In the genomic region with DNA sequence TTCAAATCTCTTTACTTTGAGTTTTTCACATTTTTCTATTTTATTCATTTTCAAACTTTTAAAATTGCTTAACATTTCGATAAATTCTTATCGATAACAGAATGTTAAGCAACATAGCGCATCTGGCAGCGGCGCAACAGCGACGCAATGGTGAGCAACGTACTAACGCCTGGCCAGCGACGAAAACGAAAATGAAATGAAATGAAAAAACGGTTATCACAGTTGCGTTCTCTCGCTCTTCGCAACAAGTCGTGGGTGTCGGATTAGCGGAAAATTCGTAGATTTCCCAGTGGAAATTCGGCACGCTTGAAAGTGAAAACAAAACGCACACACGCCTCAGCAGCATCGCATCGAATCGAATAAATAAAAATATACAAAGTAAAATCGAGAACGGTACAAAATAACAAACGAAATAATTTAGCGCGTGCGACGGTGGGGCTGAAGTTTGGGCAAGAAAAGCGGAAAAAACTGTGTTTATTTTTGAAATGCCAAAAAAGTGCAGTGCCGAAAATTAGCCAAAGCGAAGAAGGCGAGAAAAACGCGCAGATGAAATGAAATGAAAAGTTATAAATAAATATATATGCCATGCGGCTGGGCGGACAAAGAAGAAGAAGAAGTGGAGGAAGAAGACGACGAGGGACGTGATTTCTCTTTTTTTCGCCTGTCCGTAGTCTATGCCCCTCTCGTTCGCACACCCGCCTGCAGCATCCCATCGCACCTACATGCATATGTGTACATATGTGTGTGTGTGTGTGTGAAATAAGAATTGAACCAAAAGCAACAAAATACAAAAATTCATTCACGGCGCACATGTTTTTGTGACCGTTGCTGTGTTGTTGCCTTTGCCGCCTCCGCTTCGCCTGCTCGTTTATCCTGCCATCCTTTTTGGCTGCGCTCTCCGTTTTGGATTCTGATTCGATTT, we compare ENCODE assay signal across 1 fruit fly cellular context.
TF ChIP-seq lines count a peak whose summit lies in the region.

No protein-coding gene starts in this region.

TF ChIP-seq in whole organism, embryonic, 481 proteins besides CTCF, POLR2A, EP300 and RAD21 (continued from another document and continues in another):
- no peak for TF ChIP-seq pan (optimal IDR thresholded peaks at IDR 0.05; lab: Kevin White, UChicago)
- TF ChIP-seq pan (GFP tag; optimal IDR thresholded peaks at IDR 0.05 in 1 of 2, IDR thresholded peaks at IDR 0.05 in 1 of 2) = peak in 1 of 2 experiments; percentile 42
- TF ChIP-seq da (GFP tag; optimal IDR thresholded peaks at IDR 0.05; lab: Kevin White, UChicago) = no peak
- no peak for TF ChIP-seq wek (GFP tag; optimal IDR thresholded peaks at IDR 0.05; lab: Kevin White, UChicago)
- no peak for TF ChIP-seq H2.0 (GFP tag; IDR thresholded peaks at IDR 0.05; lab: Robert Waterston, UW)
- no peak for TF ChIP-seq CG6654 (GFP tag; optimal IDR thresholded peaks at IDR 0.05; lab: Kevin White, UChicago)
- no peak for TF ChIP-seq Ravus (GFP tag; IDR thresholded peaks at IDR 0.05; lab: Robert Waterston, UW)
- TF ChIP-seq CG6272 (GFP tag; IDR thresholded peaks at IDR 0.05; lab: Robert Waterston, UW) = no peak
- TF ChIP-seq fru (optimal IDR thresholded peaks at IDR 0.05; lab: Kevin White, UChicago) = no peak
- no peak for TF ChIP-seq fd96Cb (tag; optimal IDR thresholded peaks at IDR 0.05; lab: Kevin White, UChicago)
- TF ChIP-seq Mad (GFP tag; optimal IDR thresholded peaks at IDR 0.05; lab: Kevin White, UChicago) = no peak
- TF ChIP-seq hb (GFP tag; IDR thresholded peaks at IDR 0.05; lab: Robert Waterston, UW; ENCODE audit: partially characterized antibody) = no peak
- no peak for TF ChIP-seq hth (optimal IDR thresholded peaks at IDR 0.05; lab: Kevin White, UChicago)
- no peak for TF ChIP-seq H15 (GFP tag; IDR thresholded peaks at IDR 0.05; lab: Robert Waterston, UW)
- TF ChIP-seq Jarid2 (GFP tag; optimal IDR thresholded peaks at IDR 0.05; lab: Kevin White, UChicago) = peak; percentile 97
- TF ChIP-seq zen2 (GFP tag; IDR thresholded peaks at IDR 0.05; lab: Robert Waterston, UW; ENCODE audit: partially characterized antibody) = no peak; the same call in 2 of the 3 replicates
- peak; percentile 5 for TF ChIP-seq CG13624 (GFP tag; optimal IDR thresholded peaks at IDR 0.05; lab: Kevin White, UChicago)
- no peak for TF ChIP-seq en (GFP tag; optimal IDR thresholded peaks at IDR 0.05; lab: Kevin White, UChicago)
- no peak for TF ChIP-seq tx (GFP tag; optimal IDR thresholded peaks at IDR 0.05; lab: Kevin White, UChicago)
- no peak for TF ChIP-seq org-1 (GFP tag; optimal IDR thresholded peaks at IDR 0.05; lab: Kevin White, UChicago)
- no peak for TF ChIP-seq dmrt11E (tag; optimal IDR thresholded peaks at IDR 0.05; lab: Kevin White, UChicago)
- TF ChIP-seq CG8281 (tag; optimal IDR thresholded peaks at IDR 0.05; lab: Kevin White, UChicago) = no peak
- peak; percentile 29 for TF ChIP-seq ash1 (GFP tag; optimal IDR thresholded peaks at IDR 0.05; lab: Kevin White, UChicago)
- TF ChIP-seq peb (GFP tag; IDR thresholded peaks at IDR 0.05; lab: Robert Waterston, UW) = no peak; the same call in 1 of the 2 replicates
- no peak for TF ChIP-seq CG10274 (GFP tag; optimal IDR thresholded peaks at IDR 0.05; lab: Kevin White, UChicago)
- TF ChIP-seq Hmr (GFP tag; optimal IDR thresholded peaks at IDR 0.05; lab: Kevin White, UChicago) = no peak
- TF ChIP-seq Bteb2 (GFP tag; optimal IDR thresholded peaks at IDR 0.05; lab: Kevin White, UChicago) = no peak
- TF ChIP-seq Max (GFP tag; optimal IDR thresholded peaks at IDR 0.05; lab: Kevin White, UChicago) = no peak
- TF ChIP-seq CG43689 (GFP tag; IDR thresholded peaks at IDR 0.05; lab: Robert Waterston, UW) = no peak
- TF ChIP-seq NfI (GFP tag; optimal IDR thresholded peaks at IDR 0.05; lab: Kevin White, UChicago) = peak; percentile 23
- TF ChIP-seq fu2 (GFP tag; optimal IDR thresholded peaks at IDR 0.05; lab: Kevin White, UChicago) = no peak
- TF ChIP-seq CG3407 (GFP tag; optimal IDR thresholded peaks at IDR 0.05; lab: Kevin White, UChicago) = peak; percentile 27
- no peak for TF ChIP-seq CG11085 (GFP tag; IDR thresholded peaks at IDR 0.05; lab: Robert Waterston, UW)
- TF ChIP-seq ssp (GFP tag; IDR thresholded peaks at IDR 0.05; lab: Robert Waterston, UW) = no peak
- no peak for TF ChIP-seq tin (GFP tag; optimal IDR thresholded peaks at IDR 0.05; lab: Kevin White, UChicago)
- no peak for TF ChIP-seq pb (GFP tag; optimal IDR thresholded peaks at IDR 0.05; lab: Kevin White, UChicago)
- TF ChIP-seq disco-r (GFP tag; optimal IDR thresholded peaks at IDR 0.05; lab: Kevin White, UChicago) = no peak
- no peak for TF ChIP-seq CG17802 (tag; optimal IDR thresholded peaks at IDR 0.05; lab: Kevin White, UChicago)
- no peak for TF ChIP-seq Abd-B (GFP tag; optimal IDR thresholded peaks at IDR 0.05; lab: Kevin White, UChicago)
- no peak for TF ChIP-seq bcd (GFP tag; optimal IDR thresholded peaks at IDR 0.05; lab: Kevin White, UChicago)
- no peak for TF ChIP-seq esg (GFP tag; conservative IDR thresholded peaks at IDR 0.05; lab: Robert Waterston, UW)
- peak; percentile 76 for TF ChIP-seq Elba2 (GFP tag; optimal IDR thresholded peaks at IDR 0.05; lab: Kevin White, UChicago)
- TF ChIP-seq Atf6 (GFP tag; IDR thresholded peaks at IDR 0.05; lab: Robert Waterston, UW) = peak; percentile 41; the same call in 1 of the 2 replicates
- TF ChIP-seq dan (GFP tag; IDR thresholded peaks at IDR 0.05; lab: Robert Waterston, UW) = no peak
- peak; percentile 45 for TF ChIP-seq Asciz (GFP tag; optimal IDR thresholded peaks at IDR 0.05; lab: Kevin White, UChicago)
- TF ChIP-seq CG34422 (GFP tag; IDR thresholded peaks at IDR 0.05; lab: Robert Waterston, UW) = peak; percentile 61; the same call in 1 of the 3 replicates
- no peak for TF ChIP-seq CG30403 (GFP tag; optimal IDR thresholded peaks at IDR 0.05; lab: Kevin White, UChicago)
- TF ChIP-seq CG13775 (GFP tag; optimal IDR thresholded peaks at IDR 0.05; lab: Kevin White, UChicago) = no peak
- TF ChIP-seq psq (GFP tag; optimal IDR thresholded peaks at IDR 0.05; lab: Kevin White, UChicago) = peak; percentile 100
- no peak for TF ChIP-seq so (GFP tag; IDR thresholded peaks at IDR 0.05; lab: Robert Waterston, UW)
- TF ChIP-seq tap (tag; optimal IDR thresholded peaks at IDR 0.05; lab: Kevin White, UChicago) = peak; percentile 17
- no peak for TF ChIP-seq CG13296 (GFP tag; optimal IDR thresholded peaks at IDR 0.05; lab: Kevin White, UChicago)
- no peak for TF ChIP-seq unc-4 (GFP tag; IDR thresholded peaks at IDR 0.05; lab: Robert Waterston, UW; ENCODE audit: partially characterized antibody)
- TF ChIP-seq phol (tag; optimal IDR thresholded peaks at IDR 0.05; lab: Kevin White, UChicago) = no peak
- TF ChIP-seq CG17612 (GFP tag; IDR thresholded peaks at IDR 0.05; lab: Robert Waterston, UW) = no peak
- no peak for TF ChIP-seq CG9876 (GFP tag; optimal IDR thresholded peaks at IDR 0.05; lab: Kevin White, UChicago)
- TF ChIP-seq Ada2b (GFP tag; IDR thresholded peaks at IDR 0.05; lab: Robert Waterston, UW) = no peak
- peak; percentile 47 for TF ChIP-seq Nf-YB (GFP tag; optimal IDR thresholded peaks at IDR 0.05; lab: Kevin White, UChicago)
- TF ChIP-seq CG8388 (GFP tag; optimal IDR thresholded peaks at IDR 0.05; lab: Kevin White, UChicago) = peak; percentile 8
- no peak for TF ChIP-seq Aef1 (GFP tag; IDR thresholded peaks at IDR 0.05; lab: Robert Waterston, UW)
- no peak for TF ChIP-seq bab2 (GFP tag; optimal IDR thresholded peaks at IDR 0.05; lab: Kevin White, UChicago)
- TF ChIP-seq Poxn (GFP tag; IDR thresholded peaks at IDR 0.05; lab: Robert Waterston, UW) = no peak
- no peak for TF ChIP-seq C15 (GFP tag; IDR thresholded peaks at IDR 0.05; lab: Robert Waterston, UW)
- peak; percentile 50 for TF ChIP-seq abd-A (tag; optimal IDR thresholded peaks at IDR 0.05; lab: Kevin White, UChicago)
- no peak for TF ChIP-seq repo (GFP tag; optimal IDR thresholded peaks at IDR 0.05; lab: Kevin White, UChicago)
- TF ChIP-seq wor (GFP tag; IDR thresholded peaks at IDR 0.05; lab: Robert Waterston, UW) = no peak
- 0 out of 3 replicates have a peak, but pooled peaks have one; percentile 28 for TF ChIP-seq ken (GFP tag; IDR thresholded peaks at IDR 0.05; lab: Robert Waterston, UW)
- peak; percentile 20 for TF ChIP-seq kni (GFP tag; optimal IDR thresholded peaks at IDR 0.05; lab: Kevin White, UChicago)
- TF ChIP-seq CG8089 (GFP tag; optimal IDR thresholded peaks at IDR 0.05; lab: Kevin White, UChicago) = peak; percentile 1
- TF ChIP-seq jumu (GFP tag; optimal IDR thresholded peaks at IDR 0.05; lab: Kevin White, UChicago) = no peak
- TF ChIP-seq CG8765 (GFP tag; IDR thresholded peaks at IDR 0.05; lab: Robert Waterston, UW) = 0 out of 2 replicates have a peak, but pooled peaks have one; percentile 53
- TF ChIP-seq CG9797 (GFP tag; optimal IDR thresholded peaks at IDR 0.05; lab: Kevin White, UChicago) = peak; percentile 57
- peak; percentile 52 for TF ChIP-seq Scr (GFP tag; IDR thresholded peaks at IDR 0.05; lab: Robert Waterston, UW; ENCODE audit: partially characterized antibody)
- no peak for TF ChIP-seq ab (GFP tag; optimal IDR thresholded peaks at IDR 0.05; lab: Kevin White, UChicago)
- no peak for TF ChIP-seq Fer2 (tag; optimal IDR thresholded peaks at IDR 0.05; lab: Kevin White, UChicago)
- TF ChIP-seq run (tag; optimal IDR thresholded peaks at IDR 0.05; lab: Kevin White, UChicago) = no peak
- peak; percentile 5 for TF ChIP-seq CG10543 (GFP tag; optimal IDR thresholded peaks at IDR 0.05; lab: Kevin White, UChicago)
- no peak for TF ChIP-seq CG1529 (GFP tag; optimal IDR thresholded peaks at IDR 0.05; lab: Kevin White, UChicago)
- peak; percentile 34 for TF ChIP-seq NC2β (GFP tag; optimal IDR thresholded peaks at IDR 0.05; lab: Kevin White, UChicago)
- no peak for TF ChIP-seq CG12942 (GFP tag; optimal IDR thresholded peaks at IDR 0.05; lab: Kevin White, UChicago)
- TF ChIP-seq CG9932 (GFP tag; IDR thresholded peaks at IDR 0.05; lab: Robert Waterston, UW) = peak; percentile 13; the same call in 1 of the 2 replicates
- peak; percentile 61 for TF ChIP-seq CG3995 (GFP tag; optimal IDR thresholded peaks at IDR 0.05; lab: Kevin White, UChicago)
- TF ChIP-seq tio (GFP tag; optimal IDR thresholded peaks at IDR 0.05; lab: Kevin White, UChicago) = no peak
- peak; percentile 29; the same call in 1 of the 2 replicates for TF ChIP-seq CG4360 (GFP tag; IDR thresholded peaks at IDR 0.05; lab: Robert Waterston, UW)
- TF ChIP-seq Oaz (GFP tag; IDR thresholded peaks at IDR 0.05; lab: Robert Waterston, UW) = no peak
- peak; percentile 88 for TF ChIP-seq Med (GFP tag; lab: Kevin White, UChicago)
- no peak for TF ChIP-seq Hr39 (optimal IDR thresholded peaks at IDR 0.05; lab: Kevin White, UChicago)
- TF ChIP-seq CG17361 (GFP tag; IDR thresholded peaks at IDR 0.05; lab: Robert Waterston, UW) = no peak
- TF ChIP-seq ATbp (GFP tag; optimal IDR thresholded peaks at IDR 0.05; lab: Kevin White, UChicago) = no peak
- TF ChIP-seq fd64A (GFP tag; optimal IDR thresholded peaks at IDR 0.05; lab: Kevin White, UChicago) = no peak
- peak; percentile 38; the same call in 1 of the 2 replicates for TF ChIP-seq CG10321 (GFP tag; IDR thresholded peaks at IDR 0.05; lab: Robert Waterston, UW)
- TF ChIP-seq CG30020 (tag; optimal IDR thresholded peaks at IDR 0.05; lab: Kevin White, UChicago) = peak; percentile 50
- no peak for TF ChIP-seq prd (optimal IDR thresholded peaks at IDR 0.05; lab: Kevin White, UChicago)
- peak; percentile 30; the same call in 2 of the 3 replicates for TF ChIP-seq prd (GFP tag; IDR thresholded peaks at IDR 0.05; lab: Robert Waterston, UW)
- TF ChIP-seq Nf-YC (tag; optimal IDR thresholded peaks at IDR 0.05; lab: Kevin White, UChicago) = peak; percentile 47
- TF ChIP-seq Lim3 (GFP tag; IDR thresholded peaks at IDR 0.05; lab: Robert Waterston, UW) = no peak
- peak; percentile 6 for TF ChIP-seq CG12219 (GFP tag; optimal IDR thresholded peaks at IDR 0.05; lab: Kevin White, UChicago)
- TF ChIP-seq CG8359 (GFP tag; optimal IDR thresholded peaks at IDR 0.05; lab: Kevin White, UChicago; ENCODE audit: borderline replicate concordance) = no peak
- TF ChIP-seq CG12299 (tag; optimal IDR thresholded peaks at IDR 0.05; lab: Kevin White, UChicago) = no peak
- TF ChIP-seq CG10267 (tag; optimal IDR thresholded peaks at IDR 0.05; lab: Kevin White, UChicago) = peak; percentile 55
- TF ChIP-seq Chrac-16 (GFP tag; optimal IDR thresholded peaks at IDR 0.05; lab: Kevin White, UChicago) = no peak
- no peak for TF ChIP-seq CG3726 (GFP tag; IDR thresholded peaks at IDR 0.05; lab: Robert Waterston, UW)
- no peak for TF ChIP-seq ftz-f1 (GFP tag; optimal IDR thresholded peaks at IDR 0.05; lab: Kevin White, UChicago)
- no peak for TF ChIP-seq Dek (tag; optimal IDR thresholded peaks at IDR 0.05; lab: Kevin White, UChicago)
- no peak for TF ChIP-seq dm (GFP tag; optimal IDR thresholded peaks at IDR 0.05; lab: Kevin White, UChicago)
- TF ChIP-seq CG8924 (tag; optimal IDR thresholded peaks at IDR 0.05; lab: Kevin White, UChicago) = peak; percentile 25
- peak; percentile 4 for TF ChIP-seq CG17359 (tag; optimal IDR thresholded peaks at IDR 0.05; lab: Kevin White, UChicago)
- no peak for TF ChIP-seq az2 (GFP tag; optimal IDR thresholded peaks at IDR 0.05; lab: Kevin White, UChicago)
- TF ChIP-seq eve (GFP tag; optimal IDR thresholded peaks at IDR 0.05; lab: Kevin White, UChicago) = peak in 1 of 2 experiments; percentile 35
- TF ChIP-seq CG1647 (GFP tag; optimal IDR thresholded peaks at IDR 0.05; lab: Kevin White, UChicago) = peak; percentile 9
- peak; percentile 48 for TF ChIP-seq PHDP (tag; optimal IDR thresholded peaks at IDR 0.05; lab: Kevin White, UChicago)
- TF ChIP-seq tna (GFP tag; IDR thresholded peaks at IDR 0.05; lab: Robert Waterston, UW; ENCODE audit: partially characterized antibody) = peak; percentile 58; the same call in 1 of the 2 replicates
- TF ChIP-seq aop (GFP tag; IDR thresholded peaks at IDR 0.05; lab: Robert Waterston, UW) = no peak
- no peak for TF ChIP-seq Hsf (GFP tag; optimal IDR thresholded peaks at IDR 0.05; lab: Kevin White, UChicago)
- TF ChIP-seq maf-S (GFP tag; optimal IDR thresholded peaks at IDR 0.05; lab: Kevin White, UChicago) = no peak
- no peak for TF ChIP-seq z (GFP tag; IDR thresholded peaks at IDR 0.05; lab: Robert Waterston, UW)
- TF ChIP-seq Tbp (GFP tag; optimal IDR thresholded peaks at IDR 0.05; lab: Kevin White, UChicago) = no peak
- TF ChIP-seq CG4854 (GFP tag; optimal IDR thresholded peaks at IDR 0.05; lab: Kevin White, UChicago) = no peak
- peak; percentile 72 for TF ChIP-seq sqz (GFP tag; optimal IDR thresholded peaks at IDR 0.05; lab: Kevin White, UChicago)
- TF ChIP-seq CG6175 (GFP tag; IDR thresholded peaks at IDR 0.05; lab: Robert Waterston, UW) = no peak
- TF ChIP-seq CG3065 (GFP tag; optimal IDR thresholded peaks at IDR 0.05; lab: Kevin White, UChicago) = no peak
- TF ChIP-seq TFAM (GFP tag; optimal IDR thresholded peaks at IDR 0.05; lab: Kevin White, UChicago) = no peak
- no peak for TF ChIP-seq pnt (GFP tag; optimal IDR thresholded peaks at IDR 0.05; lab: Kevin White, UChicago)
